Fruit fly (Drosophila melanogaster) whole organism, prepupa: Measurements from ENCODE around the gene CG13086.

Experiments
- Blimp-1 ChIP-seq: fragments of 200-800 bp; sonication (Bioruptor generic); optimal IDR thresholded peaks from 3 replicates; lab custom pipeline; 2017; ENCODE audit warnings: missing biosample characterization, missing genetic modification characterization, mild to moderate bottlenecking, moderate library complexity, missing genetic modification reagents
- CG10669 ChIP-seq: fragments of 200-800 bp; sonication (Bioruptor generic); optimal IDR thresholded peaks from 3 replicates; lab custom pipeline; 2018; ENCODE audit warnings: missing biosample characterization, mild to moderate bottlenecking, missing genetic modification characterization, moderate library complexity
- CG11294 ChIP-seq: fragments of 200-800 bp; sonication (Bioruptor generic); IDR thresholded peaks from 2 replicates; pipeline ENCODE4 v1.3.6; 2022; ENCODE audit warnings: missing biosample characterization, missing genetic modification characterization
- CG11762 ChIP-seq: fragments of 200-800 bp; sonication (Bioruptor generic); optimal IDR thresholded peaks from 3 replicates; lab custom pipeline; 2016; ENCODE audit warnings: missing biosample characterization, missing genetic modification characterization; ENCODE audit not compliant: insufficient read depth
- CG11902 ChIP-seq: fragments of 200-800 bp; sonication (Bioruptor generic); optimal IDR thresholded peaks from 3 replicates; lab custom pipeline; 2016; ENCODE audit warnings: missing biosample characterization, missing genetic modification characterization
- CG15336 ChIP-seq: fragments of 200-800 bp; sonication (Bioruptor generic); IDR thresholded peaks from 2 replicates; pipeline ENCODE4 v1.3.6; 2022; ENCODE audit warnings: missing biosample characterization, missing genetic modification characterization
- CG1621 ChIP-seq: fragments of 200-800 bp; sonication (Bioruptor generic); optimal IDR thresholded peaks from 3 replicates; lab custom pipeline; 2018; ENCODE audit warnings: missing biosample characterization, mild to moderate bottlenecking, missing genetic modification characterization
- CG16779 ChIP-seq: fragments of 200-800 bp; sonication (Bioruptor generic); optimal IDR thresholded peaks from 3 replicates; lab custom pipeline; 2017; ENCODE audit warnings: missing biosample characterization, mild to moderate bottlenecking, missing genetic modification characterization
- CG3032 ChIP-seq: fragments of 200-800 bp; optimal IDR thresholded peaks from 2 replicates; lab custom pipeline; 2019; ENCODE audit warnings: missing biosample characterization, mild to moderate bottlenecking, missing genetic modification characterization, moderate library complexity
- CG31627 ChIP-seq: fragments of 200-800 bp; sonication (Bioruptor generic); optimal IDR thresholded peaks from 3 replicates; lab custom pipeline; 2016; ENCODE audit warnings: missing biosample characterization, missing genetic modification characterization
- CG32006 ChIP-seq: fragments of 200-800 bp; sonication (Bioruptor generic); optimal IDR thresholded peaks from 3 replicates; lab custom pipeline; 2017; ENCODE audit warnings: missing biosample characterization, mild to moderate bottlenecking, missing genetic modification characterization
- CG34406 ChIP-seq: fragments of 200-800 bp; sonication (Bioruptor generic); optimal IDR thresholded peaks from 3 replicates; lab custom pipeline; 2016; ENCODE audit warnings: missing biosample characterization, missing genetic modification characterization
- CG3919 ChIP-seq: fragments of 200-800 bp; sonication (Bioruptor generic); optimal IDR thresholded peaks from 3 replicates; lab custom pipeline; 2016; ENCODE audit warnings: missing biosample characterization, missing genetic modification characterization
- CG4318 ChIP-seq: fragments of 200-800 bp; sonication (Bioruptor generic); optimal IDR thresholded peaks from 3 replicates; lab custom pipeline; 2017; ENCODE audit warnings: missing biosample characterization, mild to moderate bottlenecking, missing genetic modification characterization
- CG6163 ChIP-seq: fragments of 200-800 bp; sonication (Bioruptor generic); IDR thresholded peaks from 3 replicates; pipeline ENCODE4 v1.3.6; 2022; ENCODE audit warnings: missing biosample characterization, missing genetic modification characterization
- CG6276 ChIP-seq: fragments of 200-800 bp; sonication (Bioruptor generic); optimal IDR thresholded peaks from 2 replicates; lab custom pipeline; 2017; ENCODE audit warnings: missing biosample characterization, mild to moderate bottlenecking, missing genetic modification characterization
- CG6808 ChIP-seq: fragments of 200-800 bp; sonication (Bioruptor generic); optimal IDR thresholded peaks from 3 replicates; lab custom pipeline; 2017; ENCODE audit warnings: missing biosample characterization, missing genetic modification characterization, mild to moderate bottlenecking, moderate library complexity, missing genetic modification reagents
- CG7368 ChIP-seq: fragments of 200-800 bp; sonication (Bioruptor generic); optimal IDR thresholded peaks from 3 replicates; lab custom pipeline; 2016; ENCODE audit warnings: missing biosample characterization, missing genetic modification characterization
- CG8119 ChIP-seq: fragments of 200-800 bp; sonication (Bioruptor generic); IDR thresholded peaks from 3 replicates; pipeline ENCODE4 v1.3.6; 2022; ENCODE audit warnings: missing biosample characterization, missing genetic modification characterization
- CG8319 ChIP-seq: fragments of 200-800 bp; sonication (Bioruptor generic); optimal IDR thresholded peaks from 3 replicates; lab custom pipeline; 2016; ENCODE audit warnings: missing biosample characterization, missing genetic modification characterization
- CG8632 ChIP-seq: fragments of 200-800 bp; sonication (Bioruptor generic); optimal IDR thresholded peaks from 3 replicates; lab custom pipeline; 2016; ENCODE audit warnings: missing biosample characterization, missing genetic modification characterization
- Eip75B ChIP-seq: fragments of 200-800 bp; sonication (Bioruptor generic); optimal IDR thresholded peaks from 3 replicates; lab custom pipeline; 2016; ENCODE audit warnings: missing biosample characterization, missing genetic modification characterization
- Eip78C ChIP-seq: fragments of 200-800 bp; sonication (Bioruptor generic); peaks from one replicate; lab custom pipeline; 2016; ENCODE audit warnings: missing biosample characterization, missing genetic modification characterization
- Eip93F ChIP-seq: fragments of 200-800 bp; sonication (Bioruptor generic); optimal IDR thresholded peaks from 2 replicates; lab custom pipeline; 2016; ENCODE audit warnings: missing biosample characterization, mild to moderate bottlenecking, missing genetic modification characterization
- Ets96B ChIP-seq: fragments of 200-800 bp; optimal IDR thresholded peaks from 2 replicates; lab custom pipeline; 2019; ENCODE audit warnings: missing biosample characterization, mild to moderate bottlenecking, missing genetic modification characterization, moderate library complexity
- Gug ChIP-seq: fragments of 200-800 bp; sonication (Bioruptor generic); IDR thresholded peaks from 2 replicates; pipeline ENCODE4 v1.3.6; 2022; ENCODE audit warnings: missing biosample characterization, missing genetic modification characterization
- Hr38 ChIP-seq: sonication (Bioruptor generic); optimal IDR thresholded peaks from 2 replicates; lab custom pipeline; 2016; ENCODE audit warnings: missing biosample characterization, missing genetic modification characterization
- Hr39 ChIP-seq: fragments of 200-800 bp; sonication (Bioruptor generic); optimal IDR thresholded peaks from 2 replicates; lab custom pipeline; 2016; ENCODE audit warnings: missing biosample characterization, missing genetic modification characterization
- Hr4 ChIP-seq: fragments of 200-800 bp; sonication (Bioruptor generic); optimal IDR thresholded peaks from 3 replicates; lab custom pipeline; 2016; ENCODE audit warnings: missing biosample characterization, missing genetic modification characterization
- Lpt ChIP-seq: fragments of 200-800 bp; sonication (Bioruptor generic); optimal IDR thresholded peaks from 3 replicates; lab custom pipeline; 2016; ENCODE audit warnings: missing biosample characterization, missing genetic modification characterization
- Met ChIP-seq: fragments of 200-800 bp; sonication (Bioruptor generic); optimal IDR thresholded peaks from 3 replicates; lab custom pipeline; 2016; ENCODE audit warnings: missing biosample characterization, missing genetic modification characterization
- OdsH ChIP-seq: fragments of 200-800 bp; sonication (Bioruptor generic); optimal IDR thresholded peaks from 3 replicates; lab custom pipeline; 2016; ENCODE audit warnings: missing biosample characterization, missing genetic modification characterization
- Smox ChIP-seq: fragments of 200-800 bp; sonication (Bioruptor generic); optimal IDR thresholded peaks from 3 replicates; lab custom pipeline; 2016; ENCODE audit warnings: missing biosample characterization, missing genetic modification characterization
- Sox102F ChIP-seq: fragments of 200-800 bp; sonication (Bioruptor generic); optimal IDR thresholded peaks from 2 replicates; lab custom pipeline; 2016; ENCODE audit warnings: missing biosample characterization, mild to moderate bottlenecking, missing genetic modification characterization
- Sox15 ChIP-seq: fragments of 200-800 bp; sonication (Bioruptor generic); optimal IDR thresholded peaks from 3 replicates; lab custom pipeline; 2016; ENCODE audit warnings: missing biosample characterization, missing genetic modification characterization
- achi ChIP-seq: fragments of 200-800 bp; sonication (Bioruptor generic); optimal IDR thresholded peaks from 3 replicates; lab custom pipeline; 2016; ENCODE audit warnings: missing biosample characterization, missing genetic modification characterization
- acj6 ChIP-seq: fragments of 200-800 bp; sonication (Bioruptor generic); optimal IDR thresholded peaks from 3 replicates; lab custom pipeline; 2016; ENCODE audit warnings: missing biosample characterization, missing genetic modification characterization
- cyc ChIP-seq: fragments of 200-800 bp; sonication (Bioruptor generic); optimal IDR thresholded peaks from 3 replicates; lab custom pipeline; 2016; ENCODE audit warnings: missing biosample characterization, missing genetic modification characterization
- dac ChIP-seq: fragments of 200-800 bp; sonication (Bioruptor generic); optimal IDR thresholded peaks from 2 replicates; lab custom pipeline; 2017; ENCODE audit warnings: missing biosample characterization, mild to moderate bottlenecking, missing genetic modification characterization
- dsx ChIP-seq: fragments of 200-800 bp; optimal IDR thresholded peaks from 3 replicates; lab custom pipeline; 2019; ENCODE audit warnings: missing biosample characterization, mild to moderate bottlenecking, missing genetic modification characterization, moderate library complexity; ENCODE audit not compliant: poor library complexity, severe bottlenecking
- fd59A ChIP-seq: fragments of 200-800 bp; sonication (Bioruptor generic); optimal IDR thresholded peaks from 2 replicates; lab custom pipeline; 2017; ENCODE audit warnings: missing biosample characterization, mild to moderate bottlenecking, missing genetic modification characterization, missing genetic modification reagents
- fd85E ChIP-seq: fragments of 200-800 bp; sonication (Bioruptor generic); optimal IDR thresholded peaks from 3 replicates; lab custom pipeline; 2016; ENCODE audit warnings: missing biosample characterization, missing genetic modification characterization
- fkh ChIP-seq: fragments of 200-800 bp; sonication (Bioruptor generic); optimal IDR thresholded peaks from 3 replicates; lab custom pipeline; 2017; ENCODE audit warnings: missing biosample characterization, mild to moderate bottlenecking, missing genetic modification characterization, moderate library complexity
- lz ChIP-seq: fragments of 200-800 bp; sonication (Bioruptor generic); optimal IDR thresholded peaks from 3 replicates; lab custom pipeline; 2016; ENCODE audit warnings: missing biosample characterization, missing genetic modification characterization
- spab ChIP-seq: fragments of 200-800 bp; sonication (Bioruptor generic); optimal IDR thresholded peaks from 2 replicates; lab custom pipeline; 2017; ENCODE audit warnings: missing biosample characterization, mild to moderate bottlenecking, missing genetic modification characterization, missing genetic modification reagents
- ss ChIP-seq, 2 experiments: fragments of 200-800 bp; sonication (Bioruptor generic); optimal IDR thresholded peaks; 2 replicates in 1 of 2; 3 replicates in 1 of 2; lab custom pipeline; 2017 to 2018; ENCODE audit warnings: mild to moderate bottlenecking in 2 of 2, missing biosample characterization in 2 of 2, missing genetic modification characterization in 2 of 2, moderate library complexity in 1 of 2
- svp ChIP-seq: fragments of 200-800 bp; sonication (Bioruptor generic); peaks from one replicate; lab custom pipeline; 2016; ENCODE audit warnings: missing biosample characterization, missing genetic modification characterization
- topi ChIP-seq: fragments of 200-800 bp; sonication (Bioruptor generic); optimal IDR thresholded peaks from 3 replicates; lab custom pipeline; 2016; ENCODE audit warnings: missing biosample characterization, missing genetic modification characterization
- vri ChIP-seq: fragments of 200-800 bp; sonication (Bioruptor generic); optimal IDR thresholded peaks from 3 replicates; lab custom pipeline; 2016; ENCODE audit warnings: missing biosample characterization, mild to moderate bottlenecking, missing genetic modification characterization

The CG13086 gene

DNA sequence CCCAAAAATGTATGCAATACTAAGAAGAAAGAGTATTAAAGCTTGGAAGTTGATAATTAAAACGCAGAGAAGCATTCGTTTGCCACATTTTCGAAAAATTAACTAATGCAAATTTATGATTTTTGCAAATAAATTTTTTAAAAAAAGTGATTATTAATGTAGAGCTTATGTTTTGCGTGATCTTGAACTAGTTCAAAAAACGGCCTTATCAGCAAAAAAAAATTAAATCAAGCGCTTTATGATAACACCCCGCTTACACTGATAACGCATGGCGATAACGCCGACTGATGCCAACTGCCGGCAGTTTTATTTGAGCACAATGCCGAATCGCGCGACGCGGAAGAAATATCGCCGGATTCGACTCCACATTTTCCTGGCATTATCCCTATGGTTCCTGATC is at the start of gene CG13086:
Gene CG13086 (plus strand): TSS at position 301 of the 400 bp plus-strand sequence.
- TF ChIP-seq fkh (GFP tag; lab: Kevin White, UChicago) (no peak), CG11902 (GFP tag; lab: Kevin White, UChicago) (no peak), Blimp-1 (GFP tag; lab: Kevin White, UChicago) (no peak), Hr4 (no peak), fd85E (GFP tag; lab: Kevin White, UChicago) (no peak), CG16779 (tag; lab: Kevin White, UChicago) (no peak), OdsH (GFP tag; lab: Kevin White, UChicago) (no peak), CG1621 (tag; lab: Kevin White, UChicago) (no peak), CG32006 (GFP tag; lab: Kevin White, UChicago) (no peak), CG8319 (GFP tag; lab: Kevin White, UChicago) (no peak), Hr39 (GFP tag; lab: Kevin White, UChicago) (no peak), vri (no peak), Eip75B (GFP tag; lab: Kevin White, UChicago) (no peak), dsx (GFP tag; lab: Kevin White, UChicago) (no peak), Sox102F (no peak), Smox (no peak), CG34406 (GFP tag; lab: Kevin White, UChicago) (no peak), dac (no peak), CG31627 (GFP tag; lab: Kevin White, UChicago) (no peak), Ets96B (no peak)
- TF ChIP-seq, all 60 proteins: peak for 0

- TF ChIP-seq Sox102F (peak; percentile 49), Met (peak; percentile 60), fd59A (GFP tag; lab: Kevin White, UChicago) (peak; percentile 78), CG6163 (GFP tag; lab: Robert Waterston, UW) (peak; percentile 44; the same call in 2 of the 3 replicates), CG3032 (peak; percentile 78), svp (GFP tag; lab: Kevin White, UChicago) (peak; percentile 80), Ets96B (peak; percentile 80), achi (peak; percentile 78), Eip93F (GFP tag; lab: Kevin White, UChicago) (no peak), CG32006 (GFP tag; lab: Kevin White, UChicago) (peak; percentile 83), dac (peak; percentile 16), Gug (GFP tag; lab: Robert Waterston, UW) (peak; percentile 41), CG3919 (GFP tag; lab: Kevin White, UChicago) (peak; percentile 78), CG11294 (GFP tag; lab: Robert Waterston, UW) (no peak; the same call in 1 of the 2 replicates), Hr38 (no peak), lz (GFP tag; lab: Kevin White, UChicago) (peak; percentile 57), ss (GFP tag; optimal IDR thresholded peaks at IDR 0.05; lab: Kevin White, UChicago) (peak; percentile 75 to 82), cyc (peak; percentile 65), CG15336 (GFP tag; lab: Robert Waterston, UW) (peak; percentile 66), Sox15 (peak; percentile 53), CG11762 (GFP tag; lab: Kevin White, UChicago) (peak; percentile 50), CG6276 (GFP tag; lab: Kevin White, UChicago) (peak; percentile 35), CG4318 (peak; percentile 64), fkh (GFP tag; lab: Kevin White, UChicago) (no peak), CG7368 (GFP tag; lab: Kevin White, UChicago) (peak; percentile 47), Hr39 (GFP tag; lab: Kevin White, UChicago) (peak; percentile 66), spab (GFP tag; lab: Kevin White, UChicago) (peak; percentile 69), Lpt (peak; percentile 52), vri (peak; percentile 15), CG10669 (GFP tag; lab: Kevin White, UChicago) (peak; percentile 70), Hr4 (peak; percentile 78), Eip78C (GFP tag; lab: Kevin White, UChicago) (peak; percentile 96), topi (GFP tag; lab: Kevin White, UChicago) (peak; percentile 74), acj6 (peak; percentile 69), CG8119 (peak; percentile 73; the same call in 2 of the 3 replicates), CG11902 (GFP tag; lab: Kevin White, UChicago) (peak; percentile 37), dsx (GFP tag; lab: Kevin White, UChicago) (peak; percentile 69), CG6808 (peak; percentile 73), CG8632 (peak; percentile 66)
Observed at dm6 chr2L:19314589-19314988, 49.6 kb upstream of the CG13086 start.
